Worm (Caenorhabditis elegans) whole organism, mixed stage, embryonic: ENCODE measurements around the gene grl-15.

Experiments used
- bed-3 ChIP-seq: fragments of 200-800 bp; sonication (Bioruptor generic); optimal IDR thresholded peaks from 3 replicates; lab custom pipeline; 2018; ENCODE audit warnings: mild to moderate bottlenecking, missing genetic modification characterization, moderate library complexity, missing compliant biosample characterization
- blmp-1 ChIP-seq: fragments of 150-350 bp; optimal IDR thresholded peaks from 2 replicates; lab custom pipeline; 2014; ENCODE audit warnings: missing biosample characterization, missing genetic modification characterization
- ceh-39 ChIP-seq: fragments of 150-350 bp; optimal IDR thresholded peaks from 2 replicates; lab custom pipeline; 2014; ENCODE audit warnings: missing biosample characterization, missing genetic modification characterization
- ceh-83 ChIP-seq: fragments of 200-800 bp; sonication (Bioruptor generic); optimal IDR thresholded peaks from 2 replicates; lab custom pipeline; 2018; ENCODE audit warnings: mild to moderate bottlenecking, missing genetic modification characterization, missing compliant biosample characterization
- ces-1 ChIP-seq: fragments of 150-350 bp; optimal IDR thresholded peaks from 2 replicates; lab custom pipeline; 2014; ENCODE audit warnings: missing biosample characterization, missing genetic modification reagents, missing genetic modification characterization
- cnd-1 ChIP-seq: fragments of 200-800 bp; sonication (Bioruptor generic); optimal IDR thresholded peaks from 2 replicates; lab custom pipeline; 2018; ENCODE audit warnings: mild to moderate bottlenecking, missing genetic modification characterization, missing compliant biosample characterization
- ham-2 ChIP-seq: fragments of 200-800 bp; sonication (Bioruptor generic); optimal IDR thresholded peaks from 2 replicates; lab custom pipeline; 2018; ENCODE audit warnings: mild to moderate bottlenecking, missing genetic modification characterization, missing compliant biosample characterization
- lsy-2 ChIP-seq: fragments of 150-350 bp; optimal IDR thresholded peaks from 2 replicates; lab custom pipeline; 2014; ENCODE audit warnings: missing biosample characterization, missing genetic modification characterization
- mab-5 ChIP-seq: fragments of 150-350 bp; optimal IDR thresholded peaks from 2 replicates; lab custom pipeline; 2014; ENCODE audit warnings: missing biosample characterization, missing genetic modification characterization
- mep-1 ChIP-seq: fragments of 150-350 bp; optimal IDR thresholded peaks from 2 replicates; lab custom pipeline; 2017; ENCODE audit warnings: missing biosample characterization, missing genetic modification reagents, missing genetic modification characterization, inconsistent platforms
- mls-2 ChIP-seq: sonication (generic microtip); optimal IDR thresholded peaks from 2 replicates; lab custom pipeline; 2016; ENCODE audit warnings: mild to moderate bottlenecking, missing genetic modification characterization, moderate library complexity, missing compliant biosample characterization
- nhr-76 ChIP-seq: sonication (generic microtip); optimal IDR thresholded peaks from 2 replicates; lab custom pipeline; 2017; ENCODE audit warnings: missing biosample characterization, missing genetic modification characterization
- pha-4 ChIP-seq: fragments of 150-350 bp; optimal IDR thresholded peaks from 2 replicates; lab custom pipeline; 2018; ENCODE audit warnings: missing biosample characterization, missing genetic modification reagents, missing genetic modification characterization
- sem-2 ChIP-seq: fragments of 200-800 bp; sonication (Bioruptor generic); optimal IDR thresholded peaks from 2 replicates; lab custom pipeline; 2018; ENCODE audit warnings: mild to moderate bottlenecking, missing genetic modification characterization, missing compliant biosample characterization
- sptf-1 ChIP-seq: sonication (generic microtip); optimal IDR thresholded peaks from 2 replicates; lab custom pipeline; 2017; ENCODE audit warnings: mild to moderate bottlenecking, missing genetic modification characterization, moderate library complexity, missing compliant biosample characterization
- tbx-8 ChIP-seq: fragments of 200-800 bp; sonication (Bioruptor generic); optimal IDR thresholded peaks from 2 replicates; lab custom pipeline; 2018; ENCODE audit warnings: mild to moderate bottlenecking, missing genetic modification characterization, moderate library complexity, missing compliant biosample characterization
- unc-120 ChIP-seq: sonication (generic microtip); optimal IDR thresholded peaks from 2 replicates; lab custom pipeline; 2017; ENCODE audit warnings: missing genetic modification characterization, missing compliant biosample characterization; ENCODE audit not compliant: poor library complexity, severe bottlenecking
- zip-8 ChIP-seq: fragments of 150-350 bp; optimal IDR thresholded peaks from 2 replicates; lab custom pipeline; 2014; ENCODE audit warnings: missing biosample characterization, missing genetic modification characterization
- ztf-11 ChIP-seq: fragments of 150-350 bp; optimal IDR thresholded peaks from 2 replicates; lab custom pipeline; 2014; ENCODE audit warnings: missing biosample characterization, missing genetic modification characterization

grl-15 gene

DNA sequence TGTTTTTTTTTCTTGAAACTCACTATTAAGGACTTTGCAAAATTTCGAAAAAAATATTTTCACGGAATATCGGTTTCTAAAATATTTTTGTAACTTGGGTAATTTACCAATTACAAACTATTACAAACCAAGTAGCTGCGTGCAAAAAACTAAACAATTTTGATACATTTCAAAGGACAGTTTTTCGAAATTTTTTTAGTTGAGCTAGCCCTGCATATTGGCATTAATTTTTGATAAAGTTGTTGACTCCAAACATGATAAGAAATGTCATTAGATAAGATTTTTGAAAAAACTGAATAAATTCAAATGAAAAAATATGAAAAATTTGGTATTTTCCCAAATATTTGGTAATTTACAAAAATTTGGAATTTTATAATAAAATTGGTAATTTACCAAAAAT, 47.6 kb downstream of the grl-15 start:
- TF ChIP-seq sem-2 (no peak), ceh-39 (tag; lab: Kevin White, UChicago) (no peak), ham-2 (GFP tag; lab: Kevin White, UChicago) (no peak), lsy-2 (tag; lab: Kevin White, UChicago) (no peak), sptf-1 (tag; lab: Kevin White, UChicago) (no peak), zip-8 (no peak), blmp-1 (tag; lab: Kevin White, UChicago) (no peak), pha-4 (no peak), ceh-83 (GFP tag; lab: Kevin White, UChicago) (no peak), ces-1 (no peak), mep-1 (tag; lab: Kevin White, UChicago) (no peak), unc-120 (no peak)

DNA sequence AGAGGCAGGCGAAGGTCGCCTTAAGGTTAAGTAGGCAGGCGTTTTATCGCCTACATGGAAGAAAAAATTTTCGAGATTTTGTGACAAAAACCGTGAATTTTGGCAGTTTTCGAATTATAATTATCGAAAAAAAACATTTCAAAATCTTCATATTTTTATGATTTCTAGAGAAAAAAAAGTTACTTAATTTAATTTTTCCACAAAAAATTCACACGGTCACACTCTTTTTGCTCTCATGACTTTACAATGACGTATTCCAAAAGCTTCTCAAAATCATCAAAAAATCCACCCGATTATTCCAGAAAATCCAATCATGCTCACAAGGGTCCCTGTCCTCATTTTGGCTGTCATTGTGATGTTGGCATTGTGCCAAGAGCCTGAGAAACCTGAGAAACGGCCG, 49.7 kb downstream of the grl-15 start, which contains the start of gene lury-1:
Gene lury-1, plus strand, starts transcription at position 301 of the 400 bp plus-strand sequence.
- TF ChIP-seq mls-2 (no peak), unc-120 (no peak), nhr-76 (tag; lab: Kevin White, UChicago) (no peak), zip-8 (no peak), bed-3 (GFP tag; lab: Kevin White, UChicago) (no peak), ceh-83 (GFP tag; lab: Kevin White, UChicago) (no peak)

DNA sequence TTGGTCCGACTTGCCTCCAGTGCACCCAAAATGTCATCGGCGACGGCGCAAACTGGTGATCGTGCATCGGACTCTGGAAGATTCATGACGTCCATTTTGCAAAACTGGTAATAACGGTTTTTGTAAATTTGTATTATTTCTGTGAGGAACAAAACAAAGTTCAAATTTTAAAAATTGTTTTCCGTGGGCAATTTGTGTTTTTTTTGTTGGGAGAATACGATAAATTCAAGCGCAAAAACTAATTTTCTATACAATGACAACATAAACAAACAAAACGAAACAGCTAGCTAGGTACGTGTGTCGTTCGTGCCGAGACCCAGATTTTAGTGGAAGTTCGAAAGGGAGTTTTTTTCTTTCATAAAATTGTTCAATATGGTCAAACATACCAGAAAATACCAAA, 52.9 kb downstream of the grl-15 start, which contains the start of gene Y75B8A.10:
Gene Y75B8A.10, minus strand, starts transcription at position 101 of the 400 bp plus-strand sequence.
- TF ChIP-seq lsy-2 (tag; lab: Kevin White, UChicago) (no peak), sem-2 (no peak), ces-1 (no peak), ztf-11 (tag; lab: Kevin White, UChicago) (no peak), tbx-8 (GFP tag; lab: Kevin White, UChicago) (no peak), mab-5 (no peak), ham-2 (GFP tag; lab: Kevin White, UChicago) (no peak), sptf-1 (tag; lab: Kevin White, UChicago) (no peak), cnd-1 (tag; lab: Kevin White, UChicago) (no peak)
